Worm (Caenorhabditis elegans) whole organism, early embryonic: Measurements from ENCODE around the gene abu-6.

Source experiments
- ama-1 ChIP-seq: fragments of 150-350 bp; optimal IDR thresholded peaks from 2 replicates; lab custom pipeline; 2014
- ets-7 ChIP-seq: sonication (generic microtip); optimal IDR thresholded peaks from 2 replicates; lab custom pipeline; 2016; ENCODE audit warnings: missing genotype, missing genetic modification characterization, missing compliant biosample characterization
- pes-1 ChIP-seq: fragments of 200-800 bp; sonication (Bioruptor generic); IDR thresholded peaks from 2 replicates; pipeline ENCODE4 v1.3.6; 2022; ENCODE audit warnings: missing genetic modification reagents, missing genetic modification characterization, missing compliant biosample characterization
- tbx-11 ChIP-seq: fragments of 200-800 bp; sonication (Bioruptor generic); IDR thresholded peaks from 2 replicates; pipeline ENCODE4 v1.3.6; 2022; ENCODE audit warnings: missing genetic modification characterization, missing compliant biosample characterization
- tra-4 ChIP-seq: sonication (generic microtip); optimal IDR thresholded peaks from 2 replicates; lab custom pipeline; 2017; ENCODE audit warnings: missing genetic modification characterization, missing compliant biosample characterization

- no peak for TF ChIP-seq ama-1 (lab: Kevin White, UChicago)
- no peak for TF ChIP-seq tra-4 (tag; lab: Kevin White, UChicago)
- no peak for TF ChIP-seq tbx-11 (GFP tag; lab: Robert Waterston, UW)
- TF ChIP-seq ets-7 (tag; lab: Kevin White, UChicago) = no peak
- TF ChIP-seq pes-1 (GFP tag; lab: Robert Waterston, UW) = no peak
Observed at ce11 chrV:5158302-5158701, 3.4 kb downstream of the abu-6 start, which contains the start of gene abu-15.
